Worm (Caenorhabditis elegans) whole organism, early embryonic: Measurements from ENCODE around the gene C39D10.8.

Source experiments
- B0310.2 ChIP-seq: sonication (generic microtip); optimal IDR thresholded peaks from 2 replicates; lab custom pipeline; 2016; ENCODE audit warnings: mild to moderate bottlenecking, missing genetic modification characterization, missing compliant biosample characterization
- F13C5.2 ChIP-seq: sonication (generic microtip); optimal IDR thresholded peaks from 2 replicates; lab custom pipeline; 2017; ENCODE audit warnings: mild to moderate bottlenecking, missing genetic modification characterization, inconsistent platforms, missing compliant biosample characterization
- ama-1 ChIP-seq: fragments of 150-350 bp; optimal IDR thresholded peaks from 2 replicates; lab custom pipeline; 2014
- ceh-13 ChIP-seq: fragments of 200-800 bp; sonication (Bioruptor generic); optimal IDR thresholded peaks from 2 replicates; lab custom pipeline; 2018; ENCODE audit warnings: mild to moderate bottlenecking, missing genetic modification characterization, missing compliant biosample characterization
- ceh-36 ChIP-seq: sonication (generic microtip); optimal IDR thresholded peaks from 2 replicates; lab custom pipeline; 2016; ENCODE audit warnings: missing genetic modification characterization, inconsistent platforms, missing compliant biosample characterization
- ets-7 ChIP-seq: sonication (generic microtip); optimal IDR thresholded peaks from 2 replicates; lab custom pipeline; 2016; ENCODE audit warnings: missing genotype, missing genetic modification characterization, missing compliant biosample characterization
- flt-1 ChIP-seq: fragments of 200-800 bp; sonication (Bioruptor generic); IDR thresholded peaks from 2 replicates; pipeline ENCODE4 v1.3.6; 2022; ENCODE audit warnings: missing genetic modification characterization, missing compliant biosample characterization
- hmbx-1 ChIP-seq: sonication (generic microtip); optimal IDR thresholded peaks from 2 replicates; lab custom pipeline; 2016; ENCODE audit warnings: mild to moderate bottlenecking, missing genetic modification characterization, missing compliant biosample characterization
- hmg-4 ChIP-seq: fragments of 200-800 bp; sonication (Bioruptor generic); optimal IDR thresholded peaks from 2 replicates; lab custom pipeline; 2018; ENCODE audit warnings: mild to moderate bottlenecking, missing genetic modification characterization, missing compliant biosample characterization
- hnd-1 ChIP-seq: sonication (generic microtip); optimal IDR thresholded peaks from 2 replicates; lab custom pipeline; 2016; ENCODE audit warnings: missing genetic modification characterization, missing compliant biosample characterization
- pes-1 ChIP-seq: fragments of 200-800 bp; sonication (Bioruptor generic); IDR thresholded peaks from 2 replicates; pipeline ENCODE4 v1.3.6; 2022; ENCODE audit warnings: missing genetic modification reagents, missing genetic modification characterization, missing compliant biosample characterization
- scrt-1 ChIP-seq: fragments of 200-800 bp; sonication (Bioruptor generic); IDR thresholded peaks from 2 replicates; pipeline ENCODE4 v1.3.6; 2022; ENCODE audit warnings: missing genetic modification characterization, missing compliant biosample characterization
- sea-1 ChIP-seq: fragments of 200-800 bp; sonication (Bioruptor generic); conservative IDR thresholded peaks from 2 replicates; pipeline ENCODE4 v1.3.6; 2022; ENCODE audit warnings: missing genetic modification characterization, missing compliant biosample characterization
- tbx-11 ChIP-seq: fragments of 200-800 bp; sonication (Bioruptor generic); IDR thresholded peaks from 2 replicates; pipeline ENCODE4 v1.3.6; 2022; ENCODE audit warnings: missing genetic modification characterization, missing compliant biosample characterization

ce11 chrX:7842241-7842640 lies 38.5 kb downstream of the C39D10.8 start, which contains the start of gene idpp-11:
- no peak for TF ChIP-seq scrt-1 (GFP tag; lab: Robert Waterston, UW)
- TF ChIP-seq ceh-36 (tag; lab: Kevin White, UChicago) = no peak
- TF ChIP-seq B0310.2 = no peak
- no peak for TF ChIP-seq ama-1 (lab: Kevin White, UChicago)
- TF ChIP-seq ets-7 = no peak
- TF ChIP-seq flt-1 (GFP tag; lab: Robert Waterston, UW) = no peak
- no peak for TF ChIP-seq sea-1 (GFP tag; lab: Robert Waterston, UW)
- TF ChIP-seq ceh-13 (GFP tag; lab: Kevin White, UChicago) = no peak
- no peak for TF ChIP-seq F13C5.2
- TF ChIP-seq tbx-11 = no peak
- no peak for TF ChIP-seq pes-1
- no peak for TF ChIP-seq hmbx-1 (tag; lab: Kevin White, UChicago)
- TF ChIP-seq hnd-1 (tag; lab: Kevin White, UChicago) = no peak
- no peak for TF ChIP-seq hmg-4
